Worm (Caenorhabditis elegans) whole organism, L1 larva: ENCODE data around the gene F08A7.1.

Source experiments
- C04F5.9 ChIP-seq: sonication (generic microtip); optimal IDR thresholded peaks from 2 replicates; lab custom pipeline; 2016; ENCODE audit warnings: missing genetic modification characterization, missing compliant biosample characterization
- C16A3.4 ChIP-seq: fragments of 150-350 bp; optimal IDR thresholded peaks from 2 replicates; lab custom pipeline; 2014; ENCODE audit warnings: missing biosample characterization, missing genetic modification characterization
- C34B4.2 ChIP-seq: sonication (generic microtip); optimal IDR thresholded peaks from 2 replicates; lab custom pipeline; 2017; ENCODE audit warnings: mild to moderate bottlenecking, missing genetic modification characterization, missing compliant biosample characterization
- aha-1 ChIP-seq: fragments of 150-350 bp; optimal IDR thresholded peaks from 2 replicates; lab custom pipeline; 2014; ENCODE audit warnings: missing biosample characterization, missing genetic modification characterization
- alr-1 ChIP-seq: fragments of 200-800 bp; sonication (Bioruptor generic); optimal IDR thresholded peaks from 2 replicates; lab custom pipeline; 2018; ENCODE audit warnings: borderline replicate concordance, mild to moderate bottlenecking, missing genetic modification characterization, missing compliant biosample characterization
- ceh-82 ChIP-seq, 3 experiments: fragments of 150-350 bp in 1 of 3; sonication (generic microtip) in 2 of 3; optimal IDR thresholded peaks; 2 replicates each; lab custom pipeline; 2014 to 2017; ENCODE audit warnings: missing biosample characterization in 3 of 3, missing genetic modification characterization in 3 of 3
- dsc-1 ChIP-seq: sonication (generic microtip); optimal IDR thresholded peaks from 2 replicates; lab custom pipeline; 2016; ENCODE audit warnings: mild to moderate bottlenecking, missing genetic modification characterization, missing compliant biosample characterization
- efl-1 ChIP-seq, 4 experiments: fragments of 150-350 bp; optimal IDR thresholded peaks in 3 of 4; peaks in 1 of 4; 1 replicate in 1 of 4; 2 replicates in 3 of 4; lab custom pipeline; 2014; ENCODE audit warnings: missing biosample characterization in 2 of 4, missing genetic modification characterization in 2 of 4, missing genetic modification reagents in 2 of 4
- elt-2 ChIP-seq: sonication (generic microtip); optimal IDR thresholded peaks from 2 replicates; lab custom pipeline; 2016; ENCODE audit warnings: missing genetic modification characterization, mild to moderate bottlenecking, inconsistent platforms, missing compliant biosample characterization, missing genetic modification reagents
- fkh-8 ChIP-seq: sonication (generic microtip); optimal IDR thresholded peaks from 2 replicates; lab custom pipeline; 2016; ENCODE audit warnings: mild to moderate bottlenecking, missing genetic modification characterization, missing compliant biosample characterization
- grh-1 ChIP-seq: fragments of 200-800 bp; sonication (Bioruptor generic); IDR thresholded peaks from 2 replicates; pipeline ENCODE4 v1.3.6; 2022; ENCODE audit warnings: missing genetic modification reagents, missing genetic modification characterization, missing compliant biosample characterization
- lin-13 ChIP-seq: fragments of 150-350 bp; optimal IDR thresholded peaks from 2 replicates; lab custom pipeline; 2014; ENCODE audit warnings: missing biosample characterization, missing genetic modification reagents, missing genetic modification characterization
- lin-14 ChIP-seq: fragments of 200-800 bp; sonication (Bioruptor generic); optimal IDR thresholded peaks from 2 replicates; lab custom pipeline; 2018; ENCODE audit warnings: mild to moderate bottlenecking, missing genetic modification characterization, moderate library complexity, missing compliant biosample characterization
- lin-35 ChIP-seq, 2 experiments: fragments of 150-350 bp; optimal IDR thresholded peaks; 2 replicates each; lab custom pipeline; 2014; ENCODE audit warnings: missing biosample characterization in 2 of 2, missing genetic modification characterization in 2 of 2, missing genetic modification reagents in 2 of 2
- lir-3 ChIP-seq: sonication (generic microtip); optimal IDR thresholded peaks from 2 replicates; lab custom pipeline; 2016; ENCODE audit warnings: mild to moderate bottlenecking, missing genetic modification characterization, moderate library complexity, missing compliant biosample characterization; ENCODE audit not compliant: poor library complexity
- mdl-1 ChIP-seq, 2 experiments: fragments of 150-350 bp; optimal IDR thresholded peaks; 2 replicates each; lab custom pipeline; 2014 to 2017; ENCODE audit warnings: missing biosample characterization in 2 of 2, missing genetic modification characterization in 2 of 2, inconsistent platforms in 1 of 2
- mep-1 ChIP-seq: fragments of 150-350 bp; optimal IDR thresholded peaks from 2 replicates; lab custom pipeline; 2014; ENCODE audit warnings: missing biosample characterization, missing genetic modification characterization
- nhr-19 ChIP-seq: fragments of 200-800 bp; sonication (Bioruptor generic); conservative IDR thresholded peaks from 2 replicates; pipeline ENCODE4 v1.3.6; 2022; ENCODE audit warnings: missing genetic modification characterization, missing compliant biosample characterization
- nhr-20 ChIP-seq: sonication (generic microtip); optimal IDR thresholded peaks from 2 replicates; lab custom pipeline; 2016; ENCODE audit warnings: mild to moderate bottlenecking, missing genetic modification characterization, missing compliant biosample characterization
- nhr-237 ChIP-seq: fragments of 150-350 bp; optimal IDR thresholded peaks from 2 replicates; lab custom pipeline; 2014; ENCODE audit warnings: missing biosample characterization, missing genetic modification characterization
- nhr-47 ChIP-seq: sonication (generic microtip); optimal IDR thresholded peaks from 2 replicates; lab custom pipeline; 2016; ENCODE audit warnings: mild to moderate bottlenecking, missing genetic modification characterization, moderate library complexity, missing compliant biosample characterization
- nhr-71 ChIP-seq: sonication (generic microtip); optimal IDR thresholded peaks from 2 replicates; lab custom pipeline; 2016; ENCODE audit warnings: mild to moderate bottlenecking, missing genetic modification characterization, moderate library complexity, missing compliant biosample characterization
- nhr-76 ChIP-seq: sonication (generic microtip); optimal IDR thresholded peaks from 2 replicates; lab custom pipeline; 2017; ENCODE audit warnings: missing biosample characterization, missing genetic modification characterization
- nhr-77 ChIP-seq: fragments of 150-350 bp; optimal IDR thresholded peaks from 2 replicates; lab custom pipeline; 2014; ENCODE audit warnings: missing biosample characterization, missing genetic modification characterization
- nhr-84 ChIP-seq: sonication (generic microtip); optimal IDR thresholded peaks from 2 replicates; lab custom pipeline; 2017; ENCODE audit warnings: missing biosample characterization, missing genetic modification characterization
- nhr-90 ChIP-seq: sonication (generic microtip); optimal IDR thresholded peaks from 2 replicates; lab custom pipeline; 2016; ENCODE audit warnings: mild to moderate bottlenecking, missing genetic modification characterization, missing compliant biosample characterization; ENCODE audit not compliant: poor library complexity
- skn-1 ChIP-seq: fragments of 150-350 bp; optimal IDR thresholded peaks from 2 replicates; lab custom pipeline; 2014; ENCODE audit warnings: missing biosample characterization, missing genetic modification characterization
- snpc-4 ChIP-seq: fragments of 150-350 bp; optimal IDR thresholded peaks from 2 replicates; lab custom pipeline; 2014; ENCODE audit warnings: missing biosample characterization, missing genetic modification characterization
- snu-23 ChIP-seq: sonication (generic microtip); optimal IDR thresholded peaks from 2 replicates; lab custom pipeline; 2016; ENCODE audit warnings: missing genetic modification characterization, missing compliant biosample characterization
- sox-4 ChIP-seq: sonication (generic microtip); optimal IDR thresholded peaks from 2 replicates; lab custom pipeline; 2016; ENCODE audit warnings: missing genetic modification characterization, missing compliant biosample characterization
- swsn-7 ChIP-seq: sonication (generic microtip); optimal IDR thresholded peaks from 2 replicates; lab custom pipeline; 2016; ENCODE audit warnings: missing genetic modification characterization, missing compliant biosample characterization
- tlp-1 ChIP-seq: fragments of 150-350 bp; optimal IDR thresholded peaks from 2 replicates; lab custom pipeline; 2014; ENCODE audit warnings: missing biosample characterization, missing genetic modification characterization
- unc-86 ChIP-seq: sonication (generic microtip); optimal IDR thresholded peaks from 2 replicates; lab custom pipeline; 2016; ENCODE audit warnings: missing genetic modification characterization, missing compliant biosample characterization
- zag-1 ChIP-seq: fragments of 150-350 bp; optimal IDR thresholded peaks from 2 replicates; lab custom pipeline; 2014; ENCODE audit warnings: missing biosample characterization, missing genetic modification characterization
- ztf-4 ChIP-seq: fragments of 150-350 bp; optimal IDR thresholded peaks from 2 replicates; lab custom pipeline; 2014; ENCODE audit warnings: missing biosample characterization, missing genetic modification characterization

Gene F08A7.1

DNA sequence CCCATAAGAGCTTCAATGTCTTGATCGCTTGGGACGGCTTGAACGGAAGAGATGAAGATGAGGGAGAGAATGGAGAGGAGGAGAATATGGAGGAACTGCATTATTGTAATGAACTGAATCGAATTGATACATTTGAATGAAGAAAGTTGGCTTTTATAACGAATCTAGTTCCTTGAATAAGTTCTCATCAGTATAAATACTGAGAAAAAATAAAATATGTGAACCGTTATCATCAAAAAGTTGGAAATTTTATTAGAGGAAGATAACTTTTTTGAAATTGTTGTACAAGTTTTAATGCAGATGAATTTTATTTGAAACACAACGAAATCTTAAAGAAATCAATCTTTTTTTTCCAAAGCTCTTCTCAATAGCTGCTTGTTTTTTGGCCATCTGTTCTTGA lies 33.4 kb upstream of the F08A7.1 start, which contains the start of gene T02D1.7:
Gene T02D1.7 (minus strand): TSS at position 101 of the 400 bp plus-strand sequence.
- TF ChIP-seq grh-1 (GFP tag; lab: Robert Waterston, UW), result no peak
- no peak for TF ChIP-seq nhr-84 (tag; lab: Kevin White, UChicago)
- TF ChIP-seq nhr-76, result no peak

DNA sequence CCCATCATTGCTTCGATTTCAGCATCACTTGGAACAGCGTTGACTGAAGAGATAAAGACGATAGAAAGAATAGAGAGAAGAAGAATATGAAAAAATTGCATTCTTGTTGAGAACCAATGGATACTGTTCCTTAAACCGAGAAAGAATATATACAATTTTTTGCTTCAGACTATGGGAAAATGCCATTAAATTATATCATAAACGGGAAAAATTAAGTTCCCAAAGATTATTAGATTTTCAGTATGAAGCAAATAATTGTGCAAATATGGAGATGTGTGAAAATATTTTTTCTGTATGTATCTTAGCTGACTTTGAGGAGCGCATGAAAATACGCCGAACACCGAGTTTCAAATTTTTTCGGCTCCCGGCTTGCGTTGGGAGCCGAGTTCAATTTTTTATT lies 32.9 kb upstream of the F08A7.1 start, which contains the start of gene T02D1.9:
Gene T02D1.9 (minus strand): TSS at position 101 of the 400 bp plus-strand sequence.
- no peak for TF ChIP-seq C04F5.9

DNA sequence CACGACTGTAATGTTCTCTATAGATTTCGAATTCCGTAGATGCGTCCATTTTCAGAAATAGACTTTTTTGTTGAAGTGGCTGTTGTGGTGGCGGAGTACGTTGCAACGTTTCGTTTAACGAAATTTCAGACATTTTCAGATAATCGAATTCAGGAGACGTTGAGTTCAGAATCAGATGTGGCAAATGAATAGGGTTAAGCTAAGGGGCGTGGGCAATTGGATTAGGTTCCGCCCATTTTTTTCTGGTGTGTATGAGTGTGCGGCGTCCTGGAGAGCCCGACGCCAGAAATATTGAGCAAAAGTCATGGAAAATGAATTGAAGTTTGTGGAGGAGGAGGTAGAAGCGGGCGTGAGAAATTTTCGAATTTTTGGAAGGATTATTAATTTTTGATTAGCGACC lies 27.1 kb upstream of the F08A7.1 start:
- TF ChIP-seq alr-1 (no peak), nhr-20 (tag; lab: Kevin White, UChicago) (no peak)

DNA sequence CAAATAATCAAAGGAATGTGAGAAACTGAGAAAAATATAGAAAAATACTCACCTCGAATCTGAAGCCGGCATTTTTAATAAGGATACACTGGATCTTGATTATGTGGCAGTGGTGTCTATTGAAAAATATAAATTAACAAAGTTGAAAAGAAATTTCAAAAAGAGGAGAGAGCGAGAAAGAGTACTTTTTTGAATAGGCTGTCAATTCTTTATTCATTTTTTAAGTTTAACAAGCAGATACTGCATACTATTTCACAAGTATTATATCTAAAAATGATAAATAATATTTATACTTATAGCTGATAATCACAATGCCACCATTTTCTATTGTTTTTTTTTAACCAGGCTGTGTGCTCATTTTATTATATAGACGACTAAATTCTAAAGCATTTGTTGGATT lies 22.7 kb upstream of the F08A7.1 start, which contains the start of gene npr-26:
Gene npr-26 (minus strand): TSS at position 101 of the 400 bp plus-strand sequence.
- TF ChIP-seq nhr-237 (no peak), zag-1 (tag; lab: Kevin White, UChicago) (no peak), lir-3 (tag; lab: Kevin White, UChicago) (no peak), skn-1 (tag; lab: Kevin White, UChicago) (no peak), elt-2 (no peak), lin-13 (GFP tag; lab: Kevin White, UChicago) (no peak), C34B4.2 (tag; lab: Kevin White, UChicago) (no peak), snpc-4 (tag; lab: Kevin White, UChicago) (no peak), C16A3.4 (tag; lab: Kevin White, UChicago) (no peak)
- TF ChIP-seq, all 84 proteins: peak for 0

DNA sequence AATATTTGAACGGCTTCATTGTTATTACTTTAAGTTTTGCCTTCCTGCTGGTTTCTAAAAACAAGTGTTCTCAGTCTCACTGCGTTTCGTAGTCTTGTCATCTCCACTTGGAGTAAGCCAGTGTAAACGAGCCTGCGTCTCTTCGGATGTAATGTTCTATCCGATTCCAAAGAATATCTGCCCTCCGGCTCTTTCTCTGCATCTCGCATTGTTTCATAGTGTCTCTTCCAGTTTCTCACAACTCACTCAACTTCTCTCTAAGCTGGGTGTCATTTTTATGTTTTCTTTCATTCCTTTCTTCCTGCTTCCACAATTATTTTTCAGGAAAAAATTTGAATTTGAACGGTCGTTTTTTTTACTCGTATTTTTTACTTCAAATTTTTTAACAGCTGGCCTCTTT lies 13.4 kb upstream of the F08A7.1 start:
- TF ChIP-seq aha-1 (tag; lab: Kevin White, UChicago), result no peak
- TF ChIP-seq tlp-1 (tag; lab: Kevin White, UChicago), result no peak
- TF ChIP-seq nhr-19 (GFP tag; lab: Robert Waterston, UW), result peak; percentile 27; the same call in 1 of the 2 replicates
- TF ChIP-seq lin-35 (GFP tag; optimal IDR thresholded peaks at IDR 0.05; lab: Kevin White, UChicago), result peak in 1 of 2 experiments; percentile 27
- TF ChIP-seq nhr-84 (tag; lab: Kevin White, UChicago), result no peak
- TF ChIP-seq swsn-7 (tag; lab: Kevin White, UChicago), result peak; percentile 38
- peak in 1 of 3 experiments; percentile 40 for TF ChIP-seq ceh-82 (tag; optimal IDR thresholded peaks at IDR 0.05; lab: Kevin White, UChicago)
- no peak for TF ChIP-seq nhr-90
- TF ChIP-seq fkh-8, result peak; percentile 35
- peak; percentile 11 for TF ChIP-seq unc-86
- TF ChIP-seq nhr-71 (tag; lab: Kevin White, UChicago), result peak; percentile 37
- peak; percentile 27 for TF ChIP-seq snu-23 (GFP tag; lab: Kevin White, UChicago)
- TF ChIP-seq zag-1 (tag; lab: Kevin White, UChicago), result peak; percentile 9
- TF ChIP-seq sox-4 (tag; lab: Kevin White, UChicago), result no peak
- no peak for TF ChIP-seq C16A3.4 (tag; lab: Kevin White, UChicago)
- no peak for TF ChIP-seq mdl-1 (tag; optimal IDR thresholded peaks at IDR 0.05; lab: Kevin White, UChicago)
- TF ChIP-seq ztf-4 (tag; lab: Kevin White, UChicago), result no peak
- no peak for TF ChIP-seq grh-1 (GFP tag; lab: Robert Waterston, UW)
- TF ChIP-seq lin-14 (GFP tag; lab: Kevin White, UChicago), result peak; percentile 85
- TF ChIP-seq dsc-1 (tag; lab: Kevin White, UChicago), result no peak
- TF ChIP-seq mep-1, result peak; percentile 28
- TF ChIP-seq nhr-47 (tag; lab: Kevin White, UChicago), result peak; percentile 6
- peak; percentile 40 for TF ChIP-seq nhr-77
- TF ChIP-seq efl-1 (optimal IDR thresholded peaks at IDR 0.05; lab: Kevin White, UChicago), result peak; percentile 30 to 45
- TF ChIP-seq efl-1 (GFP tag; optimal IDR thresholded peaks at IDR 0.05 in 1 of 2; lab: Kevin White, UChicago), result no peak
- TF ChIP-seq, all 84 proteins: peak for 14
